Fruit fly (Drosophila melanogaster) whole organism, embryonic: ENCODE measurements around the gene CG33269.

Experiments used
- BtbVII ChIP-seq: fragments of 200-800 bp; sonication (Bioruptor generic); optimal IDR thresholded peaks from 3 replicates; lab custom pipeline; 2017; ENCODE audit warnings: missing biosample characterization, mild to moderate bottlenecking, missing genetic modification characterization
- CG10462 ChIP-seq: fragments of 200-800 bp; sonication (Bioruptor generic); optimal IDR thresholded peaks from 2 replicates; lab custom pipeline; 2016; ENCODE audit warnings: missing biosample characterization, missing genetic modification characterization
- CG15479 ChIP-seq: fragments of 200-800 bp; sonication (Bioruptor generic); optimal IDR thresholded peaks from 3 replicates; lab custom pipeline; 2019; ENCODE audit warnings: missing biosample characterization, mild to moderate bottlenecking, missing genetic modification characterization, moderate library complexity
- CG18476 ChIP-seq: fragments of 200-800 bp; sonication (Bioruptor generic); optimal IDR thresholded peaks from 2 replicates; lab custom pipeline; 2016; ENCODE audit warnings: missing biosample characterization, mild to moderate bottlenecking, missing genetic modification characterization
- CG8478 ChIP-seq: fragments of >200 bp; optimal IDR thresholded peaks from 2 replicates; lab custom pipeline; 2018
- Nf-YB ChIP-seq: fragments of 200-800 bp; sonication (Bioruptor generic); optimal IDR thresholded peaks from 3 replicates; lab custom pipeline; 2019; ENCODE audit warnings: missing biosample characterization, mild to moderate bottlenecking, missing genetic modification characterization, moderate library complexity
- hkb ChIP-seq, 2 experiments: fragments of 200-800 bp in 1 of 2; fragments of >200 bp in 1 of 2; sonication (Bioruptor generic) in 1 of 2; IDR thresholded peaks in 1 of 2; optimal IDR thresholded peaks in 1 of 2; 2 replicates each; pipeline versions ENCODE4 v1.3.6 to Lab custom; 2017 to 2022; ENCODE audit warnings: missing biosample characterization in 1 of 2, missing genetic modification characterization in 1 of 2
- ken ChIP-seq: fragments of 200-800 bp; sonication (Bioruptor generic); IDR thresholded peaks from 3 replicates; pipeline ENCODE4 v1.3.6; 2022; ENCODE audit warnings: missing biosample characterization, missing genetic modification characterization
- lilli ChIP-seq: fragments of 200-800 bp; sonication (Bioruptor generic); optimal IDR thresholded peaks from 3 replicates; lab custom pipeline; 2016; ENCODE audit warnings: missing biosample characterization, missing genetic modification characterization
- slbo ChIP-seq: fragments of 200-800 bp; sonication (Bioruptor generic); IDR thresholded peaks from 2 replicates; pipeline ENCODE4 v1.3.6; 2022; ENCODE audit warnings: missing biosample characterization, missing genetic modification characterization
- slou ChIP-seq: fragments of 200-800 bp; sonication (Bioruptor generic); optimal IDR thresholded peaks from 3 replicates; lab custom pipeline; 2016; ENCODE audit warnings: missing biosample characterization, missing genetic modification characterization
- tx ChIP-seq: fragments of 200-800 bp; sonication (Bioruptor generic); optimal IDR thresholded peaks from 2 replicates; lab custom pipeline; 2016; ENCODE audit warnings: missing biosample characterization, missing genetic modification characterization

dm6 chr3L:11554338-11554737, 27.7 kb downstream of the CG33269 start:
- TF ChIP-seq hkb (optimal IDR thresholded peaks at IDR 0.05; lab: Kevin White, UChicago) (no peak), hkb (GFP tag; IDR thresholded peaks at IDR 0.05; lab: Robert Waterston, UW) (peak; percentile 83), CG18476 (GFP tag; lab: Kevin White, UChicago) (peak; percentile 84), CG15479 (peak; percentile 55), ken (GFP tag; lab: Robert Waterston, UW) (peak; percentile 80), CG8478 (lab: Kevin White, UChicago) (no peak), lilli (GFP tag; lab: Kevin White, UChicago) (peak; percentile 77), Nf-YB (peak; percentile 77), slou (GFP tag; lab: Kevin White, UChicago) (peak; percentile 27), tx (peak; percentile 56), CG10462 (GFP tag; lab: Kevin White, UChicago) (peak; percentile 76), BtbVII (GFP tag; lab: Kevin White, UChicago) (peak; percentile 49), slbo (GFP tag; lab: Robert Waterston, UW) (peak; percentile 66)
